Fruit fly (Drosophila melanogaster) whole organism, adult: Measurements from ENCODE around the gene CG43342.

Experiments used
- CG11617 ChIP-seq: fragments of 200-800 bp; sonication (Bioruptor generic); optimal IDR thresholded peaks from 2 replicates; lab custom pipeline; 2017; ENCODE audit warnings: mild to moderate bottlenecking, missing biosample characterization, missing genetic modification reagents, missing genetic modification characterization
- CG12768 ChIP-seq: fragments of 200-800 bp; sonication (Bioruptor generic); optimal IDR thresholded peaks from 2 replicates; lab custom pipeline; 2017; ENCODE audit warnings: missing biosample characterization, missing genetic modification characterization, mild to moderate bottlenecking, moderate library complexity, missing genetic modification reagents
- CG14711 ChIP-seq: fragments of 200-800 bp; sonication (Bioruptor generic); optimal IDR thresholded peaks from 2 replicates; lab custom pipeline; 2018; ENCODE audit warnings: missing biosample characterization, mild to moderate bottlenecking, missing genetic modification characterization, moderate library complexity
- CG1620 ChIP-seq: fragments of 200-800 bp; sonication (Bioruptor generic); optimal IDR thresholded peaks from 2 replicates; lab custom pipeline; 2016; ENCODE audit warnings: missing biosample characterization, missing genetic modification characterization
- CG33017 ChIP-seq: fragments of 200-800 bp; sonication (Bioruptor generic); optimal IDR thresholded peaks from 2 replicates; lab custom pipeline; 2018; ENCODE audit warnings: missing biosample characterization, mild to moderate bottlenecking, missing genetic modification characterization, moderate library complexity
- CG5204 ChIP-seq: fragments of 200-800 bp; sonication (Bioruptor generic); optimal IDR thresholded peaks from 2 replicates; lab custom pipeline; 2016; ENCODE audit warnings: missing biosample characterization, missing genetic modification characterization
- CG7045 ChIP-seq: fragments of 200-800 bp; sonication (Bioruptor generic); optimal IDR thresholded peaks from 2 replicates; lab custom pipeline; 2017; ENCODE audit warnings: missing biosample characterization, mild to moderate bottlenecking, missing genetic modification characterization
- CG7101 ChIP-seq: fragments of 200-800 bp; sonication (Bioruptor generic); optimal IDR thresholded peaks from 2 replicates; lab custom pipeline; 2018; ENCODE audit warnings: missing biosample characterization, mild to moderate bottlenecking, missing genetic modification characterization, moderate library complexity
- Clk ChIP-seq: fragments of 200-800 bp; sonication (Bioruptor generic); optimal IDR thresholded peaks from 2 replicates; lab custom pipeline; 2017; ENCODE audit warnings: missing biosample characterization, missing genetic modification characterization
- Crg-1 ChIP-seq: fragments of 200-800 bp; sonication (Bioruptor generic); optimal IDR thresholded peaks from 2 replicates; lab custom pipeline; 2016; ENCODE audit warnings: missing biosample characterization, missing genetic modification characterization
- Hr96 ChIP-seq: fragments of 200-800 bp; sonication (Bioruptor generic); optimal IDR thresholded peaks from 2 replicates; lab custom pipeline; 2016; ENCODE audit warnings: missing biosample characterization, missing genetic modification characterization
- Mnt ChIP-seq: fragments of 200-800 bp; sonication (Bioruptor generic); optimal IDR thresholded peaks from 2 replicates; lab custom pipeline; 2016; ENCODE audit warnings: missing biosample characterization, mild to moderate bottlenecking, missing genetic modification characterization
- bab1 ChIP-seq: fragments of 200-800 bp; sonication (Bioruptor generic); optimal IDR thresholded peaks from 3 replicates; lab custom pipeline; 2019; ENCODE audit warnings: missing biosample characterization, mild to moderate bottlenecking, missing genetic modification characterization, moderate library complexity
- cic ChIP-seq: fragments of 200-800 bp; sonication (Bioruptor generic); optimal IDR thresholded peaks from 2 replicates; lab custom pipeline; 2017; ENCODE audit warnings: missing biosample characterization, mild to moderate bottlenecking, missing genetic modification characterization, moderate library complexity
- cnc ChIP-seq, 2 experiments: fragments of >200 bp; optimal IDR thresholded peaks; 2 replicates each; lab custom pipeline; 2017
- kay ChIP-seq: fragments of 200-800 bp; sonication (Bioruptor generic); peaks from one replicate; lab custom pipeline; 2016; ENCODE audit warnings: missing biosample characterization, missing genetic modification characterization, borderline replicate concordance
- ovo ChIP-seq: fragments of 200-800 bp; sonication (Bioruptor generic); optimal IDR thresholded peaks from 2 replicates; lab custom pipeline; 2016; ENCODE audit warnings: missing biosample characterization, missing genetic modification characterization
- pad ChIP-seq: fragments of 200-800 bp; sonication (Bioruptor generic); optimal IDR thresholded peaks from 3 replicates; lab custom pipeline; 2017; ENCODE audit warnings: missing biosample characterization, missing genetic modification characterization, mild to moderate bottlenecking, moderate library complexity, missing genetic modification reagents
- tj ChIP-seq: fragments of 200-800 bp; sonication (Bioruptor generic); optimal IDR thresholded peaks from 3 replicates; lab custom pipeline; 2017; ENCODE audit warnings: missing biosample characterization, mild to moderate bottlenecking, missing genetic modification characterization, moderate library complexity
- toe ChIP-seq: fragments of 200-800 bp; sonication (Bioruptor generic); optimal IDR thresholded peaks from 2 replicates; lab custom pipeline; 2016; ENCODE audit warnings: missing biosample characterization, missing genetic modification characterization

CG43342 gene

DNA sequence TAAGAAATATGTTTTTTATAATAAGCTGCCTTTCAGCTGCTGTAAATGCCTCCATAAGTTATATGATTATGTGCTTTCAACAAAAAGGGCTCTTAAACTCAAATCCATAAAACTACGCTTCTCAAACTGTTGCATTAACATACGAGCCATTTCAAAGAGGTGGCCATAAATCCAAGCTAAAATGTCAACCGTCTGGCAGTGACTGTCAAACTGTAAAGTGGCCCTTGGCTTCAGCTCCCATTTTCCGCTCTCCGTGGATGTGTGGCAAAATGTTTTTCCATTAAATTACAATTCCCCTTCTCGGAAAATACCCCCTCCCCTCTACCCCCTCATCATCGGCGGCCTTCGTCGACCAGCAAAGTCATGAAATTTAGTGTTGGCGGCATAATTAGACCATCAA lies 38.4 kb upstream of the CG43342 start:
- no peak for TF ChIP-seq CG12768 (GFP tag; lab: Kevin White, UChicago)
- TF ChIP-seq CG1620 (GFP tag; lab: Kevin White, UChicago) = no peak
- TF ChIP-seq Mnt (GFP tag; lab: Kevin White, UChicago) = no peak
- no peak for TF ChIP-seq pad (GFP tag; lab: Kevin White, UChicago)
- TF ChIP-seq cic = no peak

DNA sequence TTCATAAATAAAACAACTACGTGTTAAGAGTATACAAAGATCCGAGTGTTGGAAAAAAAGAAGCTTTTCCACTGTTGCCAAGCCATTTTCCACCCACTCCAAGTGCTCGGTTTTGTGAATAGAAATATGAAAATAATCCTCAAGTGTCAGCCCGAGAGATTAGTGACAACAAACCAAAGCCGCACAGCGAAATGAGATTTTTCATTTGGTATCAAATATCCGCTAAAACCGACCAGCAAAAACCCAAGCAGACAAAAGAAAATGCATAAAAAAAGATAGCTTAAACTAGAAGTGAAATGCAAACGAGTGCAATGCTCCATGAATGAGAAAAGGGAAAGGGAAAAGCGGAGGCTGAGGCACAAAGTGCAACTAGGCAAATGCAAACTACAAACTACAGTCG lies 29.7 kb upstream of the CG43342 start, which contains the start of gene rdhB:
Gene rdhB (plus strand): TSS at position 301 of the 400 bp plus-strand sequence.
- no peak for TF ChIP-seq ovo
- no peak for TF ChIP-seq CG5204 (GFP tag; lab: Kevin White, UChicago)
- no peak for TF ChIP-seq tj
- TF ChIP-seq CG7101 (tag; lab: Kevin White, UChicago) = no peak
- TF ChIP-seq Mnt (GFP tag; lab: Kevin White, UChicago) = no peak
- no peak for TF ChIP-seq bab1 (GFP tag; lab: Kevin White, UChicago)
- TF ChIP-seq kay (GFP tag; lab: Kevin White, UChicago) = no peak
- TF ChIP-seq Crg-1 = no peak
- TF ChIP-seq CG1620 (GFP tag; lab: Kevin White, UChicago) = no peak
- TF ChIP-seq Hr96 = no peak
- no peak for TF ChIP-seq CG14711
- TF ChIP-seq cic = no peak
- TF ChIP-seq pad (GFP tag; lab: Kevin White, UChicago) = no peak

DNA sequence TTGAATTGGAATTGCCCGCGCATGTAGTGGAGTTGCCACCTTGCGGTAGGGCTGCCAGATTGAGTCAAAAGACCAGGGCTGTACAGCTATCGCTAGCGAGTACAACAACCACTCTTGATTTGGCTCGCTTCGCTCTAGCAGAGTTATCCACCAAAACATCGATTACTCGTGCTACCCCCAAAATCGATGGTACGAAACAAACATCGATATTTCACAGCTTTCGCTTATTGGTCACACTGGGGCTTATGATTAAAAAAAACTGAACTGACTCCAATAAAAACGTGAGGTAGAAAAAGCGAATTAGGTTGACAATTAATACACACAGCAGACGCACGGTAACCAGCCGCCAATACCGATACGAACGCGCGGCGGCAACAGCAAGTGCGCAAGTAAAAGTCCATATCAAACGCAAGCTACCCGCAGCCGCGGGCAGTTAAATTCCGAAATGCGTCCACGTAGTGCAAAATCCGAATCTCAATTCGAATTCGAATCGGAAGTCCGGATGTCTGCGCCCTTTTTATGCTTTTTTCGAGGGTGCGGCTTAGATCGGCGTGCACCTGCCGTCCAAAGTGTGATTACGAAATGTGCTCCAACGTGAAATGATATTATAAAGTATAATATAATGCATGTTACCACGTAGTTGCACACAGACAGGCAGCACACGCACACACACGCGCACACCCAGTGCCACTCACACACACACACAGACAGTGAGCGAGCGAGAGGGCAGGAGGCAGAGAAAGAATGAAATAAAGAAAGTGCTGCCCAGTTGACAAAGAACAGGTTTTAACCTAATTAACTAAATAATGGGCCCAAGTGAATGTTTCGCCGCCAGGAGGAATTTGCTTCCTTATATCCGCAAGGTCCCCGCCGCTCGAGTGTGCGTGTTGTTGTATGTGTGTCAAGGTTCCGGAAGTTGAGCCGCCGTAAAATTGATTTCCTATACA lies 24.4 kb upstream of the CG43342 start, which contains the start of gene Sar1:
Gene Sar1 (plus strand): TSS at position 222 of the 947 bp plus-strand sequence.
- TF ChIP-seq CG11617 (GFP tag; lab: Kevin White, UChicago) (peak; percentile 21), Mnt (GFP tag; lab: Kevin White, UChicago) (peak; percentile 36), CG12768 (GFP tag; lab: Kevin White, UChicago) (peak; percentile 47), Hr96 (no peak), cnc (optimal IDR thresholded peaks at IDR 0.05; lab: Kevin White, UChicago) (no peak), bab1 (GFP tag; lab: Kevin White, UChicago) (peak; percentile 46), toe (no peak), Clk (GFP tag; lab: Kevin White, UChicago) (peak; percentile 21), CG1620 (GFP tag; lab: Kevin White, UChicago) (peak; percentile 58), cic (peak; percentile 61), CG33017 (tag; lab: Kevin White, UChicago) (no peak), ovo (no peak), kay (GFP tag; lab: Kevin White, UChicago) (no peak), pad (GFP tag; lab: Kevin White, UChicago) (peak; percentile 26), Crg-1 (peak; percentile 18), CG7101 (tag; lab: Kevin White, UChicago) (peak; percentile 13), CG5204 (GFP tag; lab: Kevin White, UChicago) (no peak)

DNA sequence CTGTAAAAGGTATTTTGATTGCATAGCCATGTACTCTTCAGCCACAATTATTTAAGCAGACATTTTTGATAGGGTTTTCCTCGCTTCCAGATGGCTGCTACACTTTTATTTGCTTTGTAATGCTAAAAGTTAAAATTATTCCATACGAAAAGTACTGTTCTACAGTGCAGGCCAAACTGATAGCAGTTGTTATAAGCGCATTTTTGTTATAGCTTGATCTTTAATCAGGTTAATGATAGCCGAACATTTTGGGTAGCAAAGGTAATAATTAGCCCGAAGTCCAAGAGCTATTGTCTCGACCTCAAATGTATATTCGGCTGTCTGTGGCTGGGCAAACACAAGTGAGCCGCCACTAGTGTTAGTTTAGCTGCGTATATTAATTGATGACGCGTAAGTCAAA lies 23.2 kb upstream of the CG43342 start:
- TF ChIP-seq CG11617 (GFP tag; lab: Kevin White, UChicago) = no peak
- no peak for TF ChIP-seq Clk (GFP tag; lab: Kevin White, UChicago)
- no peak for TF ChIP-seq CG33017 (tag; lab: Kevin White, UChicago)
- TF ChIP-seq Hr96 = no peak
- TF ChIP-seq Mnt (GFP tag; lab: Kevin White, UChicago) = no peak
- no peak for TF ChIP-seq ovo
- TF ChIP-seq pad (GFP tag; lab: Kevin White, UChicago) = no peak
- no peak for TF ChIP-seq CG7045 (GFP tag; lab: Kevin White, UChicago)

DNA sequence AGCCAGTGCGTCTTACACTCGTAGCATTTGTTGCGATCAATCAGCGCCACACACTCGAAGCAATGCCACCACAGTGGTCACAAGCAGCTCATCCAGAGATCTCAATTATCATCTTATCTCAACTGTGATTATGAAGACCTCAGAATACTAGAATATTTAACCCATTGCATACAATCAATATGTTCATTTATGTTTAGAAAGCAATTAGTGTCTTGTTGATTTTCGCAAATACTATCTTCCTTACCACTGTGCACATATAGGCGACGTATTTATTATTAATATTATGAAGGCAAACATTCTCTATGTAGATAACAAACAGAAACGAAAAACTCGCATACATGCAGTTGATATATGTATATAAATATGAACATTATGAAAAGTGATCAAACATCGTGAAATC lies 22.3 kb upstream of the CG43342 start:
- TF ChIP-seq CG14711 = peak; percentile 76
- TF ChIP-seq CG33017 (tag; lab: Kevin White, UChicago) = peak; percentile 79
- TF ChIP-seq CG7101 (tag; lab: Kevin White, UChicago) = peak; percentile 80
- no peak for TF ChIP-seq CG5204 (GFP tag; lab: Kevin White, UChicago)
- TF ChIP-seq ovo = no peak
- peak; percentile 29 for TF ChIP-seq cic
- TF ChIP-seq CG12768 (GFP tag; lab: Kevin White, UChicago) = peak; percentile 79
- TF ChIP-seq Mnt (GFP tag; lab: Kevin White, UChicago) = peak; percentile 15
- no peak for TF ChIP-seq kay (GFP tag; lab: Kevin White, UChicago)
- peak; percentile 7 for TF ChIP-seq toe
- no peak for TF ChIP-seq bab1 (GFP tag; lab: Kevin White, UChicago)
- peak; percentile 33 for TF ChIP-seq tj
- TF ChIP-seq CG11617 (GFP tag; lab: Kevin White, UChicago) = peak; percentile 63
- peak; percentile 26 for TF ChIP-seq Hr96
- TF ChIP-seq pad (GFP tag; lab: Kevin White, UChicago) = peak; percentile 30
- TF ChIP-seq CG7045 (GFP tag; lab: Kevin White, UChicago) = peak; percentile 55

DNA sequence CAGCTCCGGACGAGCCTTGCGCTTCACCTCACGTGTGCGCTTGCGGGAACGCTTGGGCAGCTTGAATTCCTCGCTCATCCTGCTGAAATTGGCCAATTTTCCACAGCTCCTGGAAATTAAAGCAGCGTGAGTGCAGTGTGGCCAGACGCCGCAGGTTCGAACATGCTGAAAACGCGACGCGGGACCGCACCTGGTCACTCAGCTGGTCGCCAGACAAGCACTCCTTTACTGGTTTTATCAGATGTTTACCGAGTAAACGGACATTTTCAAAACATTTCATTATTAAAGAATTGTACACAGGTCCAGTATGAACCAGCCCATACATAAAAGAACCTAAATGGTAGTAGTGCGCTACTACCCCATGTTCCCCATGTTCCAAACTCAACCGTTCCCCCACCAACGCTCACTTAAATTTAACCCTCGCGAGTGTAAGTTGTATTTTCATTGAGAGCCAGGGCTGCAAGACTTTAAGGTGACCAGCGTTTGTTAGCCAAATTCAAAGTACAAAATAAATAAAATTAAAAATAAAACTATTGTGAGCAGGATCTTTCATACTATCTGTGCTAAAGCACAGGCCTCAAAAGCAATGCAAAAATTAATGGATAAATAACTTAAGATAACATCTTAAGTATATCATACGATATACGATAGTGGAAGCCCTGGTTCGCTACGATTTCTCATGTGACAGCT lies 18.8 kb upstream of the CG43342 start, which contains the start of the genes JMJD6, CG7071 and Muted:
Gene JMJD6 (minus strand): TSS at position 154 of the 690 bp plus-strand sequence.
Gene CG7071 (plus strand): TSS at position 403 of the 690 bp plus-strand sequence.
Gene Muted (plus strand): TSS at position 403 of the 690 bp plus-strand sequence.
- TF ChIP-seq CG14711 (peak; percentile 88), bab1 (GFP tag; lab: Kevin White, UChicago) (peak; percentile 94), tj (peak; percentile 78), CG5204 (GFP tag; lab: Kevin White, UChicago) (no peak), Clk (GFP tag; lab: Kevin White, UChicago) (peak; percentile 90), CG7045 (GFP tag; lab: Kevin White, UChicago) (peak; percentile 90), kay (GFP tag; lab: Kevin White, UChicago) (no peak), CG11617 (GFP tag; lab: Kevin White, UChicago) (peak; percentile 91), toe (peak; percentile 96), CG33017 (tag; lab: Kevin White, UChicago) (peak; percentile 90), CG7101 (tag; lab: Kevin White, UChicago) (peak; percentile 95), pad (GFP tag; lab: Kevin White, UChicago) (peak; percentile 84), cnc (optimal IDR thresholded peaks at IDR 0.05; lab: Kevin White, UChicago) (no peak), ovo (peak; percentile 84), cic (peak; percentile 80), Hr96 (peak; percentile 86), Mnt (GFP tag; lab: Kevin White, UChicago) (peak; percentile 86), Crg-1 (peak; percentile 88), CG1620 (GFP tag; lab: Kevin White, UChicago) (peak; percentile 96), CG12768 (GFP tag; lab: Kevin White, UChicago) (peak; percentile 92)
